Worm (Caenorhabditis elegans) whole organism, dauer: ENCODE results near the gene R08C7.5.

Experiments used
- unc-62 ChIP-seq: sonication (generic microtip); optimal IDR thresholded peaks from 2 replicates; lab custom pipeline; 2017; ENCODE audit warnings: missing biosample characterization, missing genetic modification reagents, missing genetic modification characterization

R08C7.5 gene

ce11 chrIV:4429901-4430300, at the start of gene R08C7.5, which contains the start of gene str-185:
Gene R08C7.5, plus strand, starts transcription at chrIV:4430229.
Gene str-185, minus strand, starts transcription at chrIV:4430001.
- TF ChIP-seq unc-62 (GFP tag; lab: Kevin White, UChicago), result no peak

- TF ChIP-seq unc-62 (GFP tag; lab: Kevin White, UChicago), result no peak
Measured at ce11 chrIV:4386351-4386750, 43.7 kb upstream of the R08C7.5 start, which contains the start of gene tald-1. Gene tald-1, plus strand, starts transcription at chrIV:4386651.

- TF ChIP-seq unc-62 (GFP tag; lab: Kevin White, UChicago), result no peak
Measured at ce11 chrIV:4390438-4390894, 39.6 kb upstream of the R08C7.5 start, which contains the start of the genes rpl-7A and set-21. Gene rpl-7A, minus strand, starts transcription at chrIV:4390590. Gene set-21, plus strand, starts transcription at chrIV:4390844.

ce11 chrIV:4393488-4393887, 36.5 kb upstream of the R08C7.5 start:
- no peak for TF ChIP-seq unc-62 (GFP tag; lab: Kevin White, UChicago)

ce11 chrIV:4393942-4394460, 36.0 kb upstream of the R08C7.5 start, which contains the start of gene ell-1:
Gene ell-1, plus strand, starts transcription at chrIV:4394410.
- TF ChIP-seq unc-62 (GFP tag; lab: Kevin White, UChicago), result no peak

ce11 chrIV:4395555-4395954, 34.5 kb upstream of the R08C7.5 start:
- TF ChIP-seq unc-62 (GFP tag; lab: Kevin White, UChicago), result no peak

ce11 chrIV:4396052-4396821, 33.8 kb upstream of the R08C7.5 start:
- TF ChIP-seq unc-62 (GFP tag; lab: Kevin White, UChicago), result no peak

- TF ChIP-seq unc-62 (GFP tag; lab: Kevin White, UChicago), result no peak
Measured at ce11 chrIV:4397111-4397510, 32.9 kb upstream of the R08C7.5 start.

ce11 chrIV:4397586-4397985, 32.4 kb upstream of the R08C7.5 start:
- no peak for TF ChIP-seq unc-62 (GFP tag; lab: Kevin White, UChicago)

- no peak for TF ChIP-seq unc-62 (GFP tag; lab: Kevin White, UChicago)
Measured at ce11 chrIV:4398420-4398819, 31.6 kb upstream of the R08C7.5 start.

ce11 chrIV:4398890-4399289, 31.1 kb upstream of the R08C7.5 start:
- no peak for TF ChIP-seq unc-62 (GFP tag; lab: Kevin White, UChicago)

ce11 chrIV:4399418-4400136, 30.5 kb upstream of the R08C7.5 start:
- no peak for TF ChIP-seq unc-62 (GFP tag; lab: Kevin White, UChicago)

- no peak for TF ChIP-seq unc-62 (GFP tag; lab: Kevin White, UChicago)
Measured at ce11 chrIV:4400350-4401326, 29.4 kb upstream of the R08C7.5 start, which contains the start of gene Y24D9A.6. Gene Y24D9A.6, minus strand, starts transcription at chrIV:4400400.

- no peak for TF ChIP-seq unc-62 (GFP tag; lab: Kevin White, UChicago)
Measured at ce11 chrIV:4402413-4402812, 27.6 kb upstream of the R08C7.5 start.

ce11 chrIV:4403870-4404269, 26.2 kb upstream of the R08C7.5 start:
- no peak for TF ChIP-seq unc-62 (GFP tag; lab: Kevin White, UChicago)
